Fruit fly (Drosophila melanogaster) Kc167 (cell line): Measurements from ENCODE around the gene ZnT77C.

Source experiments
- insv ChIP-seq: fragments of >200 bp; optimal IDR thresholded peaks from 3 replicates; lab custom pipeline; 2018; ENCODE audit warnings: missing external identifiers
- ttk ChIP-seq: sonication (Bioruptor generic); optimal IDR thresholded peaks from 2 replicates; lab custom pipeline; 2017; ENCODE audit warnings: missing external identifiers

- no peak for TF ChIP-seq ttk (lab: Kevin White, UChicago)
- no peak for TF ChIP-seq insv
Measured at dm6 chr3L:20537655-20538300, 43.1 kb upstream of the ZnT77C start.
